Worm (Caenorhabditis elegans): Measurements from ENCODE around the gene C18F10.7.

Gene C18F10.7

ce11 chrIII:6272868-6273267, 5.3 kb downstream of the C18F10.7 start, which contains the start of gene C18F10.2:
Gene C18F10.2, plus strand, starts transcription at chrIII:6273168.
- no peak for TF ChIP-seq mes-2 (tag; optimal IDR thresholded peaks at IDR 0.05; ENCODE audit: poor library complexity, severe bottlenecking)
- TF ChIP-seq zip-2 (tag; optimal IDR thresholded peaks at IDR 0.05) = no peak
- TF ChIP-seq ztf-7 (tag; optimal IDR thresholded peaks at IDR 0.05) = no peak
- no peak for TF ChIP-seq daf-8 (GFP tag; IDR thresholded peaks at IDR 0.05)
- no peak for TF ChIP-seq hlh-30 (tag; optimal IDR thresholded peaks at IDR 0.05; ENCODE audit: insufficient read depth)
- TF ChIP-seq ceh-20 (GFP tag; IDR thresholded peaks at IDR 0.05) = no peak
- no peak for TF ChIP-seq ces-1 (GFP tag; optimal IDR thresholded peaks at IDR 0.05)
- TF ChIP-seq F49E8.2 (tag; optimal IDR thresholded peaks at IDR 0.05; ENCODE audit: borderline replicate concordance) = no peak
- TF ChIP-seq lin-29 (GFP tag; IDR thresholded peaks at IDR 0.05) = no peak
- TF ChIP-seq lin-39 (tag; optimal IDR thresholded peaks at IDR 0.05) = no peak
- no peak for TF ChIP-seq php-3 (GFP tag; IDR thresholded peaks at IDR 0.05)
- no peak for TF ChIP-seq unc-62 (GFP tag; optimal IDR thresholded peaks at IDR 0.05 in 1 of 2)
- no peak for TF ChIP-seq unc-62 (tag; optimal IDR thresholded peaks at IDR 0.05)
- no peak for TF ChIP-seq nhr-25 (tag; optimal IDR thresholded peaks at IDR 0.05; ENCODE audit: borderline replicate concordance, insufficient read depth)
- TF ChIP-seq Y105C5A.15 (GFP tag; IDR thresholded peaks at IDR 0.05) = no peak
- no peak for TF ChIP-seq mep-1 (tag; optimal IDR thresholded peaks at IDR 0.05)
- TF ChIP-seq zfp-3 (GFP tag; conservative IDR thresholded peaks at IDR 0.05) = no peak
- no peak for TF ChIP-seq tra-1 (GFP tag; IDR thresholded peaks at IDR 0.05)

- TF ChIP-seq ama-1 (optimal IDR thresholded peaks at IDR 0.05) (no peak), T20F7.1 (GFP tag; optimal IDR thresholded peaks at IDR 0.05) (no peak), lin-13 (GFP tag; optimal IDR thresholded peaks at IDR 0.05) (no peak), zfp-2 (tag; optimal IDR thresholded peaks at IDR 0.05) (no peak), lin-15B (tag; optimal IDR thresholded peaks at IDR 0.05) (no peak), unc-39 (tag; optimal IDR thresholded peaks at IDR 0.05) (no peak), aha-1 (tag) (peak; percentile 33), nhr-237 (tag; optimal IDR thresholded peaks at IDR 0.05) (no peak), mxl-3 (GFP tag; optimal IDR thresholded peaks at IDR 0.05) (no peak), zip-2 (tag; optimal IDR thresholded peaks at IDR 0.05) (no peak), ztf-7 (tag; optimal IDR thresholded peaks at IDR 0.05) (no peak), unc-62 (GFP tag; optimal IDR thresholded peaks at IDR 0.05 in 1 of 2) (peak in 1 of 2 experiments; percentile 47), unc-62 (tag; optimal IDR thresholded peaks at IDR 0.05) (no peak), aly-2 (tag; optimal IDR thresholded peaks at IDR 0.05) (no peak), nhr-25 (tag; optimal IDR thresholded peaks at IDR 0.05; ENCODE audit: borderline replicate concordance, insufficient read depth) (no peak)
Observed at ce11 chrIII:6270277-6270676, 7.9 kb downstream of the C18F10.7 start, which contains the start of gene srg-3. Gene srg-3, minus strand, starts transcription at chrIII:6270377.

- TF ChIP-seq ceh-82 (tag; optimal IDR thresholded peaks at IDR 0.05) (no peak), tag-97 (GFP tag; IDR thresholded peaks at IDR 0.05) (no peak), tra-1 (GFP tag; IDR thresholded peaks at IDR 0.05) (no peak), cey-2 (tag; optimal IDR thresholded peaks at IDR 0.05; ENCODE audit: borderline replicate concordance, insufficient read depth) (no peak), nhr-10 (tag; optimal IDR thresholded peaks at IDR 0.05) (no peak), unc-62 (GFP tag; optimal IDR thresholded peaks at IDR 0.05 in 1 of 2) (no peak), unc-62 (tag; optimal IDR thresholded peaks at IDR 0.05) (no peak), Y105C5A.15 (GFP tag; IDR thresholded peaks at IDR 0.05) (no peak), snpc-1.2 (GFP tag; IDR thresholded peaks at IDR 0.05) (no peak), zfp-2 (tag; optimal IDR thresholded peaks at IDR 0.05) (no peak), rbr-2 (tag; optimal IDR thresholded peaks at IDR 0.05) (no peak), hmg-1.1 (GFP tag; IDR thresholded peaks at IDR 0.05) (no peak), dpl-1 (GFP tag; optimal IDR thresholded peaks at IDR 0.05) (no peak), nhr-11 (tag; optimal IDR thresholded peaks at IDR 0.05) (no peak), daf-19 (GFP tag; conservative IDR thresholded peaks at IDR 0.05) (no peak), zip-2 (tag; optimal IDR thresholded peaks at IDR 0.05) (no peak)
Observed at ce11 chrIII:6268061-6268460, 10.1 kb downstream of the C18F10.7 start, which contains the start of gene srg-7. Gene srg-7, minus strand, starts transcription at chrIII:6268161.

Measured in whole organism, L4 larva.